Comparison of ENCODE assay signal across 8 worm cellular contexts in genomic region chrII:5649236-5650004, ce11.
TF ChIP-seq lines count a peak whose summit lies in the region.

Gene sam-4, minus strand, starts transcription at chrII:5649286.
Gene F59E12.17, minus strand, starts transcription at chrII:5649470.
Gene zyg-1, plus strand, starts transcription at chrII:5649748.

TF ChIP-seq in whole organism, L1 larva, 84 proteins besides CTCF, POLR2A, EP300 and RAD21 (continues in another document):
- TF ChIP-seq elt-2 (tag; optimal IDR thresholded peaks at IDR 0.05; lab: Kevin White, UChicago) = no peak
- 0 out of 2 replicates have a peak, but pooled peaks have one; percentile 20 for TF ChIP-seq nhr-19 (GFP tag; conservative IDR thresholded peaks at IDR 0.05; lab: Robert Waterston, UW)
- peak; percentile 52 for TF ChIP-seq tbx-2 (tag; optimal IDR thresholded peaks at IDR 0.05; lab: Kevin White, UChicago)
- TF ChIP-seq nhr-84 (tag; optimal IDR thresholded peaks at IDR 0.05; lab: Kevin White, UChicago) = no peak
- peak; percentile 77 for TF ChIP-seq lir-3 (tag; optimal IDR thresholded peaks at IDR 0.05; lab: Kevin White, UChicago; ENCODE audit: poor library complexity)
- no peak for TF ChIP-seq lin-14 (GFP tag; optimal IDR thresholded peaks at IDR 0.05; lab: Kevin White, UChicago)
- peak; percentile 41 for TF ChIP-seq isw-1 (GFP tag; IDR thresholded peaks at IDR 0.05; lab: Robert Waterston, UW)
- TF ChIP-seq hlh-17 (GFP tag; optimal IDR thresholded peaks at IDR 0.05; lab: Kevin White, UChicago; ENCODE audit: borderline replicate concordance) = no peak
- peak; percentile 57 for TF ChIP-seq ceh-90 (tag; optimal IDR thresholded peaks at IDR 0.05; lab: Kevin White, UChicago)
- peak; percentile 56 to 86 for TF ChIP-seq lsy-2 (tag; optimal IDR thresholded peaks at IDR 0.05; lab: Kevin White, UChicago)

TF ChIP-seq in whole organism, L2 larva, 48 proteins besides CTCF, POLR2A, EP300 and RAD21 (continues in another document):
- no peak for TF ChIP-seq nhr-237 (tag; optimal IDR thresholded peaks at IDR 0.05; lab: Kevin White, UChicago)
- TF ChIP-seq ama-1 (optimal IDR thresholded peaks at IDR 0.05; lab: Kevin White, UChicago) = no peak
- no peak for TF ChIP-seq alr-1 (tag; optimal IDR thresholded peaks at IDR 0.05; lab: Kevin White, UChicago)
- TF ChIP-seq nhr-11 (tag; optimal IDR thresholded peaks at IDR 0.05; lab: Kevin White, UChicago) = no peak
- TF ChIP-seq nhr-25 (tag; optimal IDR thresholded peaks at IDR 0.05; lab: Kevin White, UChicago) = no peak
- no peak for TF ChIP-seq ztf-4 (tag; optimal IDR thresholded peaks at IDR 0.05; lab: Kevin White, UChicago)
- TF ChIP-seq R02D3.7 (tag; optimal IDR thresholded peaks at IDR 0.05; lab: Kevin White, UChicago) = no peak
- no peak for TF ChIP-seq mbf-1 (tag; optimal IDR thresholded peaks at IDR 0.05; lab: Kevin White, UChicago)
- peak; percentile 56 for TF ChIP-seq crh-2 (tag; optimal IDR thresholded peaks at IDR 0.05; lab: Kevin White, UChicago)
- no peak for TF ChIP-seq sem-4 (tag; optimal IDR thresholded peaks at IDR 0.05; lab: Kevin White, UChicago)
- TF ChIP-seq nhr-21 (tag; optimal IDR thresholded peaks at IDR 0.05; lab: Kevin White, UChicago) = no peak
- TF ChIP-seq gmeb-1 (tag; optimal IDR thresholded peaks at IDR 0.05; lab: Kevin White, UChicago) = peak; percentile 53

TF ChIP-seq in whole organism, L3 larva, 47 proteins besides CTCF, POLR2A, EP300 and RAD21 (continues in another document):
- TF ChIP-seq elt-2 (tag; optimal IDR thresholded peaks at IDR 0.05; lab: Kevin White, UChicago) = peak; percentile 52
- peak; percentile 17 for TF ChIP-seq nhr-23 (tag; optimal IDR thresholded peaks at IDR 0.05; lab: Kevin White, UChicago)
- no peak for TF ChIP-seq fkh-10 (GFP tag; optimal IDR thresholded peaks at IDR 0.05; lab: Kevin White, UChicago)
- peak; percentile 6 for TF ChIP-seq nhr-43 (tag; optimal IDR thresholded peaks at IDR 0.05; lab: Kevin White, UChicago; ENCODE audit: poor library complexity, severe bottlenecking)
- peak; percentile 35 for TF ChIP-seq hmg-11 (tag; optimal IDR thresholded peaks at IDR 0.05; lab: Kevin White, UChicago)
- peak; percentile 95 for TF ChIP-seq lin-15B (tag; optimal IDR thresholded peaks at IDR 0.05; lab: Kevin White, UChicago)
- no peak for TF ChIP-seq egl-27 (tag; optimal IDR thresholded peaks at IDR 0.05; lab: Kevin White, UChicago)
- peak; percentile 51 for TF ChIP-seq nhr-25 (tag; optimal IDR thresholded peaks at IDR 0.05; lab: Kevin White, UChicago)
- TF ChIP-seq pqm-1 (tag; optimal IDR thresholded peaks at IDR 0.05; lab: Kevin White, UChicago) = peak; percentile 18
- peak; percentile 87 for TF ChIP-seq pha-4 (tag; optimal IDR thresholded peaks at IDR 0.05; lab: Kevin White, UChicago)
- TF ChIP-seq egl-5 (tag; optimal IDR thresholded peaks at IDR 0.05; lab: Kevin White, UChicago) = peak; percentile 63

TF ChIP-seq in whole organism, L4 larva, 104 proteins besides CTCF, POLR2A, EP300 and RAD21 (continues in another document):
- TF ChIP-seq aly-2 (tag; optimal IDR thresholded peaks at IDR 0.05; lab: Kevin White, UChicago) (no peak), ZK546.5 (tag; optimal IDR thresholded peaks at IDR 0.05; lab: Kevin White, UChicago) (no peak), Y75B8A.6 (GFP tag; IDR thresholded peaks at IDR 0.05; lab: Robert Waterston, UW) (no peak), lin-15B (tag; optimal IDR thresholded peaks at IDR 0.05; lab: Kevin White, UChicago) (peak; percentile 31), nhr-102 (tag; optimal IDR thresholded peaks at IDR 0.05; lab: Kevin White, UChicago) (no peak), snpc-1.2 (GFP tag; IDR thresholded peaks at IDR 0.05; lab: Robert Waterston, UW) (no peak), lin-29 (GFP tag; IDR thresholded peaks at IDR 0.05; lab: Robert Waterston, UW) (no peak), daf-16 (GFP tag; optimal IDR thresholded peaks at IDR 0.05; lab: Kevin White, UChicago) (no peak), daf-16 (tag; optimal IDR thresholded peaks at IDR 0.05; lab: Kevin White, UChicago) (no peak), nhr-11 (tag; optimal IDR thresholded peaks at IDR 0.05; lab: Kevin White, UChicago) (no peak), lin-1 (GFP tag; IDR thresholded peaks at IDR 0.05; lab: Robert Waterston, UW) (no peak), hmg-1.1 (GFP tag; IDR thresholded peaks at IDR 0.05; lab: Robert Waterston, UW) (peak; percentile 53), Y5F2A.4 (GFP tag; optimal IDR thresholded peaks at IDR 0.05; lab: Kevin White, UChicago) (no peak)

TF ChIP-seq in whole organism, early embryonic, 17 proteins besides CTCF, POLR2A, EP300 and RAD21:
- TF ChIP-seq pes-1 (GFP tag; IDR thresholded peaks at IDR 0.05; lab: Robert Waterston, UW) = peak; percentile 59; the same call in 1 of the 2 replicates
- TF ChIP-seq aly-1 (tag; optimal IDR thresholded peaks at IDR 0.05; lab: Kevin White, UChicago) = no peak
- peak; percentile 59 for TF ChIP-seq tbx-37 (GFP tag; conservative IDR thresholded peaks at IDR 0.05; lab: Robert Waterston, UW)
- peak; percentile 16 for TF ChIP-seq F13C5.2 (tag; optimal IDR thresholded peaks at IDR 0.05; lab: Kevin White, UChicago)

TF ChIP-seq in whole organism, late embryonic, 69 proteins besides CTCF, POLR2A, EP300 and RAD21 (continues in another document):
- TF ChIP-seq ceh-45 (GFP tag; IDR thresholded peaks at IDR 0.05; lab: Robert Waterston, UW) (no peak), tbx-7 (tag; optimal IDR thresholded peaks at IDR 0.05; lab: Kevin White, UChicago) (peak; percentile 11), lin-11 (tag; optimal IDR thresholded peaks at IDR 0.05; lab: Kevin White, UChicago) (no peak), F13H6.1 (tag; optimal IDR thresholded peaks at IDR 0.05; lab: Kevin White, UChicago) (peak; percentile 20), pros-1 (tag; optimal IDR thresholded peaks at IDR 0.05; lab: Kevin White, UChicago) (no peak), ceh-19 (GFP tag; optimal IDR thresholded peaks at IDR 0.05; lab: Kevin White, UChicago) (no peak), lim-6 (tag; optimal IDR thresholded peaks at IDR 0.05; lab: Kevin White, UChicago) (no peak), madf-2 (tag; optimal IDR thresholded peaks at IDR 0.05; lab: Kevin White, UChicago) (no peak), odd-2 (tag; optimal IDR thresholded peaks at IDR 0.05; lab: Kevin White, UChicago) (no peak), gmeb-2 (tag; optimal IDR thresholded peaks at IDR 0.05; lab: Kevin White, UChicago) (no peak), dve-1 (tag; optimal IDR thresholded peaks at IDR 0.05; lab: Kevin White, UChicago) (no peak), nhr-11 (tag; optimal IDR thresholded peaks at IDR 0.05; lab: Kevin White, UChicago) (no peak), ztf-16 (tag; optimal IDR thresholded peaks at IDR 0.05; lab: Kevin White, UChicago) (no peak), T23F11.4 (GFP tag; optimal IDR thresholded peaks at IDR 0.05; lab: Kevin White, UChicago) (no peak), ceh-22 (tag; optimal IDR thresholded peaks at IDR 0.05; lab: Kevin White, UChicago) (no peak), sox-4 (tag; optimal IDR thresholded peaks at IDR 0.05; lab: Kevin White, UChicago) (no peak)

TF ChIP-seq in whole organism, mixed stage, embryonic, 35 proteins besides CTCF, POLR2A, EP300 and RAD21 (continues in another document):
- no peak for TF ChIP-seq flh-1 (GFP tag; optimal IDR thresholded peaks at IDR 0.05; lab: Kevin White, UChicago)
- no peak for TF ChIP-seq bed-3 (GFP tag; optimal IDR thresholded peaks at IDR 0.05; lab: Kevin White, UChicago)
- peak; percentile 88 for TF ChIP-seq mep-1 (tag; optimal IDR thresholded peaks at IDR 0.05; lab: Kevin White, UChicago)
- TF ChIP-seq snpc-4 (tag; optimal IDR thresholded peaks at IDR 0.05; lab: Kevin White, UChicago) = no peak
- TF ChIP-seq elt-3 (tag; optimal IDR thresholded peaks at IDR 0.05; lab: Kevin White, UChicago) = no peak
- TF ChIP-seq tbx-8 (GFP tag; optimal IDR thresholded peaks at IDR 0.05; lab: Kevin White, UChicago) = no peak
- peak; percentile 23 for TF ChIP-seq nhr-2 (tag; optimal IDR thresholded peaks at IDR 0.05; lab: Kevin White, UChicago)
- TF ChIP-seq blmp-1 (tag; optimal IDR thresholded peaks at IDR 0.05; lab: Kevin White, UChicago) = no peak
- TF ChIP-seq unc-62 (GFP tag; optimal IDR thresholded peaks at IDR 0.05; lab: Kevin White, UChicago) = peak; percentile 1
- TF ChIP-seq unc-120 (tag; optimal IDR thresholded peaks at IDR 0.05; lab: Kevin White, UChicago; ENCODE audit: poor library complexity, severe bottlenecking) = no peak
- TF ChIP-seq zip-8 (tag; optimal IDR thresholded peaks at IDR 0.05; lab: Kevin White, UChicago) = no peak
- no peak for TF ChIP-seq ham-2 (GFP tag; optimal IDR thresholded peaks at IDR 0.05; lab: Kevin White, UChicago)
- peak; percentile 40 for TF ChIP-seq nhr-237 (tag; optimal IDR thresholded peaks at IDR 0.05; lab: Kevin White, UChicago)
- TF ChIP-seq nhr-28 (tag; optimal IDR thresholded peaks at IDR 0.05; lab: Kevin White, UChicago) = no peak
- TF ChIP-seq sptf-1 (tag; optimal IDR thresholded peaks at IDR 0.05; lab: Kevin White, UChicago) = peak; percentile 32
- TF ChIP-seq drap-1 (GFP tag; optimal IDR thresholded peaks at IDR 0.05; lab: Kevin White, UChicago) = no peak
- peak; percentile 80 for TF ChIP-seq lsy-2 (tag; optimal IDR thresholded peaks at IDR 0.05; lab: Kevin White, UChicago)

TF ChIP-seq in whole organism, young adult, 124 proteins besides CTCF, POLR2A, EP300 and RAD21 (continues in another document):
- TF ChIP-seq ztf-26 (tag; optimal IDR thresholded peaks at IDR 0.05; lab: Kevin White, UChicago) (no peak), snpc-3.4 (tag; optimal IDR thresholded peaks at IDR 0.05; lab: Kevin White, UChicago) (peak; percentile 74), egl-18 (GFP tag; IDR thresholded peaks at IDR 0.05; lab: Robert Waterston, UW) (no peak), sdz-38 (tag; optimal IDR thresholded peaks at IDR 0.05; lab: Kevin White, UChicago) (no peak), ZK185.1 (tag; optimal IDR thresholded peaks at IDR 0.05; lab: Kevin White, UChicago; ENCODE audit: poor library complexity, severe bottlenecking) (peak; percentile 46), rec-8 (tag; optimal IDR thresholded peaks at IDR 0.05; lab: Kevin White, UChicago) (no peak), attf-5 (GFP tag; optimal IDR thresholded peaks at IDR 0.05; lab: Kevin White, UChicago) (peak; percentile 85), die-1 (tag; optimal IDR thresholded peaks at IDR 0.05; lab: Kevin White, UChicago) (no peak), F33H1.4 (GFP tag; IDR thresholded peaks at IDR 0.05; lab: Robert Waterston, UW) (peak; percentile 57), F55B11.4 (tag; optimal IDR thresholded peaks at IDR 0.05; lab: Kevin White, UChicago; ENCODE audit: borderline replicate concordance, insufficient read depth) (no peak), ccch-3 (GFP tag; optimal IDR thresholded peaks at IDR 0.05; lab: Kevin White, UChicago) (no peak), tlf-1 (GFP tag; optimal IDR thresholded peaks at IDR 0.05; lab: Kevin White, UChicago) (no peak), C17E4.6 (GFP tag; IDR thresholded peaks at IDR 0.05; lab: Robert Waterston, UW) (no peak), ets-4 (GFP tag; optimal IDR thresholded peaks at IDR 0.05; lab: Kevin White, UChicago) (no peak), hrde-1 (tag; optimal IDR thresholded peaks at IDR 0.05; lab: Kevin White, UChicago; ENCODE audit: borderline replicate concordance) (no peak), D2030.7 (GFP tag; IDR thresholded peaks at IDR 0.05; lab: Robert Waterston, UW) (peak; percentile 82), B0035.1 (tag; optimal IDR thresholded peaks at IDR 0.05; lab: Kevin White, UChicago) (no peak), chd-7 (tag; optimal IDR thresholded peaks at IDR 0.05; lab: Kevin White, UChicago) (no peak)
